Fruit fly (Drosophila melanogaster): ENCODE measurements around the gene Top1.

Gene Top1

DNA sequence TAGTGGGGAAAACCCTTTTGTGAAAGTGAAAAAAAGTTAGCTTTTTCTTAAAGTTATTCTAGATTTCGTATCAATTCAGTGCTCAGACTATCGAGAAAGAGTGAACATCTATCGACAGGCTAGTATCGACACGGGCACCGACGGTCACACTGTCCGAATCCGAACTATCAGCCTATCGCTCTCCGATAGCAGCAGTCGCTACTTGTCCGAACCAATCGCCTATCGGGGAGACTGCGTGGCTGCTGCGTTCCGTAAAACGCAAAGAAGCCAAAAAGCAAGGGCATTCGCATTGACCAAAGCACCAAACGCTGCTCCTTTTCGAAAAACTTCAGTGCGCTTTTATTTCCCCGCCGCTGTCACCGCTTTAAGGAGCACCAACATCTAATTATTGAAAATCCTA is at the start of gene Top1 (continued):
- TF ChIP-seq ab (GFP tag; optimal IDR thresholded peaks at IDR 0.05) (no peak), odd (GFP tag; optimal IDR thresholded peaks at IDR 0.05) (no peak), CG34422 (GFP tag; IDR thresholded peaks at IDR 0.05) (0 out of 3 replicates have a peak, but pooled peaks have one; percentile 35), pita (GFP tag; optimal IDR thresholded peaks at IDR 0.05) (no peak), Ssrp (tag; optimal IDR thresholded peaks at IDR 0.05) (no peak), tll (GFP tag; optimal IDR thresholded peaks at IDR 0.05) (no peak), CG3847 (GFP tag; IDR thresholded peaks at IDR 0.05) (peak; percentile 65), CG12155 (GFP tag; optimal IDR thresholded peaks at IDR 0.05) (peak; percentile 26), unc-4 (GFP tag; IDR thresholded peaks at IDR 0.05; ENCODE audit: partially characterized antibody) (peak; percentile 97), ci (GFP tag; IDR thresholded peaks at IDR 0.05) (peak; percentile 65; the same call in 2 of the 3 replicates), Nf-YB (GFP tag; optimal IDR thresholded peaks at IDR 0.05) (no peak), ash1 (GFP tag; optimal IDR thresholded peaks at IDR 0.05) (no peak), CG4617 (GFP tag; optimal IDR thresholded peaks at IDR 0.05; ENCODE audit: borderline replicate concordance) (peak; percentile 27), dysf (GFP tag; IDR thresholded peaks at IDR 0.05) (peak; percentile 32; the same call in 1 of the 3 replicates), insv (GFP tag; optimal IDR thresholded peaks at IDR 0.05) (no peak), CG7963 (GFP tag; IDR thresholded peaks at IDR 0.05; ENCODE audit: partially characterized antibody) (peak; percentile 96), Doc3 (GFP tag; IDR thresholded peaks at IDR 0.05; ENCODE audit: partially characterized antibody) (peak; percentile 93), CoRest (tag; optimal IDR thresholded peaks at IDR 0.05) (peak; percentile 30), jumu (GFP tag; optimal IDR thresholded peaks at IDR 0.05) (peak; percentile 19), GATAe (GFP tag; conservative IDR thresholded peaks at IDR 0.05) (peak; percentile 30; the same call in 1 of the 2 replicates), CG10565 (GFP tag; optimal IDR thresholded peaks at IDR 0.05) (no peak), tio (GFP tag; optimal IDR thresholded peaks at IDR 0.05) (no peak), zfh1 (GFP tag; IDR thresholded peaks at IDR 0.05) (0 out of 3 replicates have a peak, but pooled peaks have one; percentile 24), trh (GFP tag; optimal IDR thresholded peaks at IDR 0.05) (no peak), CG6254 (GFP tag; optimal IDR thresholded peaks at IDR 0.05) (no peak), CG30020 (tag; optimal IDR thresholded peaks at IDR 0.05) (peak; percentile 46), CG11456 (GFP tag; IDR thresholded peaks at IDR 0.05) (0 out of 3 replicates have a peak, but pooled peaks have one; percentile 57), Rfx (GFP tag; IDR thresholded peaks at IDR 0.05) (peak; percentile 71), CG6813 (GFP tag; optimal IDR thresholded peaks at IDR 0.05) (no peak), CG3726 (GFP tag; IDR thresholded peaks at IDR 0.05) (no peak), H2.0 (GFP tag; IDR thresholded peaks at IDR 0.05) (0 out of 2 replicates have a peak, but pooled peaks have one; percentile 12), Fer3 (tag; optimal IDR thresholded peaks at IDR 0.05) (peak; percentile 10), CG3407 (GFP tag; optimal IDR thresholded peaks at IDR 0.05) (no peak), CG9797 (GFP tag; optimal IDR thresholded peaks at IDR 0.05) (peak; percentile 75), HLH54F (GFP tag; optimal IDR thresholded peaks at IDR 0.05) (no peak), Neu2 (GFP tag; optimal IDR thresholded peaks at IDR 0.05; ENCODE audit: borderline replicate concordance) (no peak), trem (tag; optimal IDR thresholded peaks at IDR 0.05) (peak; percentile 33), CG17361 (GFP tag; IDR thresholded peaks at IDR 0.05) (0 out of 3 replicates have a peak, but pooled peaks have one; percentile 15), otp (GFP tag; IDR thresholded peaks at IDR 0.05) (0 out of 3 replicates have a peak, but pooled peaks have one; percentile 14), CG3995 (GFP tag; optimal IDR thresholded peaks at IDR 0.05) (peak; percentile 99)

DNA sequence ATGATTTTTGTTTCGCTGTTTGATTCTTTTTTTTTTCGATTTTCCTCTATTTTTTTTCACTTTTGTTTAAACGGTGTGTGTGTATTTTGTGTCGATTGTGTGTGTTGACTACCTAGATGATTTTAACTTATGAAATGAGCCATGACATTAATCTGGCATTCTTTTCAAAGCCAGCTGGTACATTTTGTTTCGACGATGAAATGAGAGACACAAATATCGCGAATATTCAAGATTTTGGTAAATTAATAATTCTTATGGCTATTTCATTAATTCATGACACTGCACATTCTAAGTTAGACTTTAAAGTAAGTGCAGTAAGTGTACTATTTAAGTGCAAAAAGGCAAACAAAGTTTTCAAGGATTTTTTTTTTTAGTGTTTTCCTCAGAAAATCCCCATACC is 47.0 kb upstream of the Top1 start, which contains the start of gene CG9106:
TSS of gene CG9106 (minus strand) at position 101 of the 400 bp plus-strand sequence.
- no peak for TF ChIP-seq CG17568 (GFP tag; optimal IDR thresholded peaks at IDR 0.05)
- TF ChIP-seq ap (GFP tag; IDR thresholded peaks at IDR 0.05), result no peak
- no peak for TF ChIP-seq ind (GFP tag; optimal IDR thresholded peaks at IDR 0.05)
- no peak for TF ChIP-seq dpn (GFP tag; optimal IDR thresholded peaks at IDR 0.05)
- no peak for TF ChIP-seq gcm (GFP tag; optimal IDR thresholded peaks at IDR 0.05)
- no peak for TF ChIP-seq fu2 (GFP tag; optimal IDR thresholded peaks at IDR 0.05)
- no peak for TF ChIP-seq CG17328 (GFP tag; IDR thresholded peaks at IDR 0.05)
- TF ChIP-seq CG10147 (GFP tag; optimal IDR thresholded peaks at IDR 0.05), result no peak
- TF ChIP-seq Hmx (GFP tag; optimal IDR thresholded peaks at IDR 0.05), result no peak
- no peak for TF ChIP-seq Ssrp (tag; optimal IDR thresholded peaks at IDR 0.05)
- TF ChIP-seq B-H1 (GFP tag; IDR thresholded peaks at IDR 0.05), result no peak
- no peak for TF ChIP-seq CG7556 (GFP tag; optimal IDR thresholded peaks at IDR 0.05)
- TF ChIP-seq Elba2 (GFP tag; optimal IDR thresholded peaks at IDR 0.05), result no peak
- no peak for TF ChIP-seq CG11696 (GFP tag; IDR thresholded peaks at IDR 0.05)
